Fruit fly (Drosophila melanogaster): Measurements from ENCODE around the gene Npc2b.

Npc2b gene

dm6 chr3R:14125479-14126121 lies 36.3 kb downstream of the Npc2b start, which contains the start of the genes 140up and Polr2B (continued):
- TF ChIP-seq Taf1 (GFP tag; IDR thresholded peaks at IDR 0.05) (peak; percentile 87), CG30431 (GFP tag; optimal IDR thresholded peaks at IDR 0.05) (peak; percentile 86), zf30C (GFP tag; optimal IDR thresholded peaks at IDR 0.05) (peak; percentile 1), HHEX (GFP tag; optimal IDR thresholded peaks at IDR 0.05) (peak; percentile 92), CG10209 (GFP tag; optimal IDR thresholded peaks at IDR 0.05) (peak; percentile 95), Chrac-16 (GFP tag; optimal IDR thresholded peaks at IDR 0.05) (peak; percentile 95), gt (GFP tag; IDR thresholded peaks at IDR 0.05) (peak; percentile 78), Hr39 (optimal IDR thresholded peaks at IDR 0.05) (no peak), tna (GFP tag; IDR thresholded peaks at IDR 0.05; ENCODE audit: partially characterized antibody) (no peak), CG17912 (GFP tag; optimal IDR thresholded peaks at IDR 0.05) (peak; percentile 74), CG2129 (GFP tag; IDR thresholded peaks at IDR 0.05; ENCODE audit: partially characterized antibody) (no peak), cg (GFP tag; optimal IDR thresholded peaks at IDR 0.05) (no peak), HmgZ (tag; optimal IDR thresholded peaks at IDR 0.05) (peak; percentile 93), z (GFP tag; IDR thresholded peaks at IDR 0.05) (no peak), CG12236 (GFP tag; optimal IDR thresholded peaks at IDR 0.05) (no peak), CG34376 (GFP tag; optimal IDR thresholded peaks at IDR 0.05) (peak; percentile 90), CG12155 (GFP tag; optimal IDR thresholded peaks at IDR 0.05) (peak; percentile 94), ATbp (GFP tag; optimal IDR thresholded peaks at IDR 0.05) (peak; percentile 81), trem (tag; optimal IDR thresholded peaks at IDR 0.05) (peak; percentile 94), sd (tag; optimal IDR thresholded peaks at IDR 0.05) (peak; percentile 77), CG9727 (GFP tag; optimal IDR thresholded peaks at IDR 0.05) (peak; percentile 93), gfzf (GFP tag; optimal IDR thresholded peaks at IDR 0.05) (no peak), HLH54F (GFP tag; optimal IDR thresholded peaks at IDR 0.05) (peak; percentile 83), CG15269 (tag; optimal IDR thresholded peaks at IDR 0.05) (peak; percentile 93), Sry-β (GFP tag; optimal IDR thresholded peaks at IDR 0.05) (peak; percentile 57), CG15696 (tag; optimal IDR thresholded peaks at IDR 0.05) (peak; percentile 93), rib (GFP tag; IDR thresholded peaks at IDR 0.05) (peak; percentile 92), gem (tag; optimal IDR thresholded peaks at IDR 0.05) (peak; percentile 97), CG17802 (tag; optimal IDR thresholded peaks at IDR 0.05) (peak; percentile 76), HLH4C (GFP tag; IDR thresholded peaks at IDR 0.05; ENCODE audit: partially characterized antibody) (no peak), CG18476 (GFP tag; optimal IDR thresholded peaks at IDR 0.05) (peak; percentile 93), Adf1 (GFP tag; IDR thresholded peaks at IDR 0.05) (peak; percentile 70), CG3847 (GFP tag; IDR thresholded peaks at IDR 0.05) (peak; percentile 97), CG7745 (tag; optimal IDR thresholded peaks at IDR 0.05) (no peak), dmrt99B (tag; optimal IDR thresholded peaks at IDR 0.05) (peak; percentile 90), CG12104 (GFP tag; optimal IDR thresholded peaks at IDR 0.05) (peak; percentile 93), PHDP (tag; optimal IDR thresholded peaks at IDR 0.05) (peak; percentile 95), sima (GFP tag; optimal IDR thresholded peaks at IDR 0.05) (no peak), ken (GFP tag; IDR thresholded peaks at IDR 0.05) (peak; percentile 92; the same call in 2 of the 3 replicates), lab (GFP tag; optimal IDR thresholded peaks at IDR 0.05) (peak; percentile 95), exex (tag; optimal IDR thresholded peaks at IDR 0.05) (peak; percentile 73), Atf6 (GFP tag; IDR thresholded peaks at IDR 0.05) (peak; percentile 91), ERR (GFP tag; optimal IDR thresholded peaks at IDR 0.05) (peak; percentile 22), ind (GFP tag; optimal IDR thresholded peaks at IDR 0.05) (peak; percentile 96), org-1 (GFP tag; optimal IDR thresholded peaks at IDR 0.05) (peak; percentile 81), CG7963 (GFP tag; IDR thresholded peaks at IDR 0.05; ENCODE audit: partially characterized antibody) (no peak), CG16779 (GFP tag; IDR thresholded peaks at IDR 0.05) (no peak), Camta (GFP tag; optimal IDR thresholded peaks at IDR 0.05) (peak; percentile 70), CG32767 (GFP tag; IDR thresholded peaks at IDR 0.05) (peak; percentile 86)

Measured in whole organism, embryonic.